Worm (Caenorhabditis elegans): ENCODE data around the gene tag-250.

Gene tag-250

ce11 chrIII:7889036-7889435, 35.7 kb downstream of the tag-250 start:
- TF ChIP-seq hlh-1 (tag; optimal IDR thresholded peaks at IDR 0.05) (no peak), tbx-8 (GFP tag; optimal IDR thresholded peaks at IDR 0.05) (no peak), lin-32 (GFP tag; optimal IDR thresholded peaks at IDR 0.05) (no peak), flh-1 (GFP tag; optimal IDR thresholded peaks at IDR 0.05) (no peak), elt-1 (tag; optimal IDR thresholded peaks at IDR 0.05; ENCODE audit: borderline replicate concordance, insufficient read depth) (no peak), elt-3 (tag; optimal IDR thresholded peaks at IDR 0.05) (no peak), pha-4 (tag; optimal IDR thresholded peaks at IDR 0.05) (no peak), sptf-1 (tag; optimal IDR thresholded peaks at IDR 0.05) (no peak), nhr-28 (tag; optimal IDR thresholded peaks at IDR 0.05) (no peak), drap-1 (GFP tag; optimal IDR thresholded peaks at IDR 0.05) (no peak), mep-1 (tag; optimal IDR thresholded peaks at IDR 0.05) (no peak)

DNA sequence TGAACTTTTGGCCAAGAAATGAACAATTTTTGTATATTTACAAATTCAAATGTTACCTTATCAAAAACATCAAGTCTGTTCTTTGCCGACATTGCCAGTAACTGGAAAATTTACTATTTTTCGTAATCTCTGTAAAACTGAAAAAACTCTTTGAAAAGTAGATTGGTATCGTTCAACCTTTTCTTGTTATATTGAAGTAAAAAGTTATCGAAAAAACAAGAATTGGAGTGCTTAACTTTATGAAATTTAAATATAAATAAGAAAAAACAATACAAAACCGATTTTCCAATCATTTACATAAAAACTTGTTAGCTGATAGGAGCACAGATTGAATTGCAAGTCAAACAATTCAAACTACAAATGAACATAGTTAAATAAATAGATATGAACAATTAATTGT, 39.9 kb downstream of the tag-250 start, which contains the start of gene ZK688.11:
ZK688.11 (minus strand) TSS at position 101 of the 400 bp plus-strand sequence.
- no peak for TF ChIP-seq sptf-1 (tag; optimal IDR thresholded peaks at IDR 0.05)
- TF ChIP-seq drap-1 (GFP tag; optimal IDR thresholded peaks at IDR 0.05) = no peak
- no peak for TF ChIP-seq ceh-39 (tag; optimal IDR thresholded peaks at IDR 0.05)
- TF ChIP-seq blmp-1 (tag; optimal IDR thresholded peaks at IDR 0.05) = no peak
- TF ChIP-seq tbx-8 (GFP tag; optimal IDR thresholded peaks at IDR 0.05) = no peak
- no peak for TF ChIP-seq nhr-237 (tag; optimal IDR thresholded peaks at IDR 0.05)
- no peak for TF ChIP-seq cnd-1 (tag; optimal IDR thresholded peaks at IDR 0.05)

- TF ChIP-seq bed-3 (GFP tag; optimal IDR thresholded peaks at IDR 0.05) = no peak
- TF ChIP-seq mls-2 (tag; optimal IDR thresholded peaks at IDR 0.05) = no peak
- no peak for TF ChIP-seq unc-39 (tag; optimal IDR thresholded peaks at IDR 0.05)
- TF ChIP-seq nhr-2 (tag; optimal IDR thresholded peaks at IDR 0.05) = no peak
- no peak for TF ChIP-seq ham-2 (GFP tag; optimal IDR thresholded peaks at IDR 0.05)
- TF ChIP-seq elt-1 (tag; optimal IDR thresholded peaks at IDR 0.05; ENCODE audit: borderline replicate concordance, insufficient read depth) = no peak
- TF ChIP-seq nhr-28 (tag; optimal IDR thresholded peaks at IDR 0.05) = no peak
- TF ChIP-seq blmp-1 (tag; optimal IDR thresholded peaks at IDR 0.05) = no peak
- TF ChIP-seq ztf-11 (tag; optimal IDR thresholded peaks at IDR 0.05) = no peak
- no peak for TF ChIP-seq mab-5 (tag; optimal IDR thresholded peaks at IDR 0.05)
- no peak for TF ChIP-seq lin-32 (GFP tag; optimal IDR thresholded peaks at IDR 0.05)
- TF ChIP-seq unc-62 (GFP tag; optimal IDR thresholded peaks at IDR 0.05) = no peak
- no peak for TF ChIP-seq cnd-1 (tag; optimal IDR thresholded peaks at IDR 0.05)
Measured at ce11 chrIII:7882900-7883299, 41.8 kb downstream of the tag-250 start, which contains the start of gene ZK688.9. Gene ZK688.9 (minus strand): TSS chrIII:7883000.

- TF ChIP-seq sptf-1 (tag; optimal IDR thresholded peaks at IDR 0.05) = no peak
- TF ChIP-seq unc-120 (tag; optimal IDR thresholded peaks at IDR 0.05; ENCODE audit: poor library complexity, severe bottlenecking) = peak; percentile 57
- peak; percentile 46 for TF ChIP-seq unc-62 (GFP tag; optimal IDR thresholded peaks at IDR 0.05)
- TF ChIP-seq unc-39 (tag; optimal IDR thresholded peaks at IDR 0.05) = no peak
- TF ChIP-seq hlh-1 (tag; optimal IDR thresholded peaks at IDR 0.05) = peak; percentile 75
Measured at ce11 chrIII:7880132-7880715, 44.5 kb downstream of the tag-250 start.

- TF ChIP-seq mls-2 (tag; optimal IDR thresholded peaks at IDR 0.05) (no peak), tbx-8 (GFP tag; optimal IDR thresholded peaks at IDR 0.05) (no peak), zip-8 (tag; optimal IDR thresholded peaks at IDR 0.05) (no peak), flh-1 (GFP tag; optimal IDR thresholded peaks at IDR 0.05) (no peak), elt-3 (tag; optimal IDR thresholded peaks at IDR 0.05) (no peak), ceh-39 (tag; optimal IDR thresholded peaks at IDR 0.05) (no peak), cnd-1 (tag; optimal IDR thresholded peaks at IDR 0.05) (no peak), nhr-12 (tag; optimal IDR thresholded peaks at IDR 0.05) (no peak), hlh-1 (tag; optimal IDR thresholded peaks at IDR 0.05) (no peak), ceh-83 (GFP tag; optimal IDR thresholded peaks at IDR 0.05) (no peak)
Measured at ce11 chrIII:7878852-7879329, 45.8 kb downstream of the tag-250 start, which contains the start of gene sup-18. Gene sup-18 (minus strand): TSS chrIII:7878902.

DNA sequence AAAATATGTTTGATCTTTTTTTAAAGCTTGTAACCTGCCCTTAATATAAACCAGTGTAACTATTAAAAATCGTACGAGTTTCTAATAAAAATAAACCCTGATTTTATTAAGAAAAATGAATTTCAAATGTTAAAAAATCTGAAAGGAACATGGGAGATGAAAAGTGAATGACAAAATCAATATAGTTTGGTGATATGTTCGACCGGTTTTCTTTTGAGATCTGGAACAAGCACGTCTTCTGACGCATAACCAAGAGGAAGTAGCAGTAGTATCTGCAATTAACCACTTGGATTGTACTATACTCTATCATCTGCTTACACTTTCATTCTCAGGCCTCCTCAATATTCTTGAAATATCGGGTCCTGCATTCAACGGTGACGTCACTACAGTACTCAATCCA, 47.6 kb downstream of the tag-250 start:
- no peak for TF ChIP-seq sptf-1 (tag; optimal IDR thresholded peaks at IDR 0.05)
- no peak for TF ChIP-seq zip-8 (tag; optimal IDR thresholded peaks at IDR 0.05)
- no peak for TF ChIP-seq blmp-1 (tag; optimal IDR thresholded peaks at IDR 0.05)
- no peak for TF ChIP-seq mab-5 (tag; optimal IDR thresholded peaks at IDR 0.05)
- no peak for TF ChIP-seq lin-13 (tag; optimal IDR thresholded peaks at IDR 0.05)
- TF ChIP-seq flh-1 (GFP tag; optimal IDR thresholded peaks at IDR 0.05) = no peak
- no peak for TF ChIP-seq nhr-28 (tag; optimal IDR thresholded peaks at IDR 0.05)
- TF ChIP-seq ham-2 (GFP tag; optimal IDR thresholded peaks at IDR 0.05) = no peak
- TF ChIP-seq M03D4.4 (tag; optimal IDR thresholded peaks at IDR 0.05) = no peak
- no peak for TF ChIP-seq nhr-12 (tag; optimal IDR thresholded peaks at IDR 0.05)
- TF ChIP-seq sem-2 (GFP tag; optimal IDR thresholded peaks at IDR 0.05) = no peak
- TF ChIP-seq ceh-83 (GFP tag; optimal IDR thresholded peaks at IDR 0.05) = no peak
- no peak for TF ChIP-seq ceh-43 (GFP tag; optimal IDR thresholded peaks at IDR 0.05)
- no peak for TF ChIP-seq snpc-4 (tag; optimal IDR thresholded peaks at IDR 0.05)
- no peak for TF ChIP-seq mep-1 (tag; optimal IDR thresholded peaks at IDR 0.05)
- no peak for TF ChIP-seq unc-120 (tag; optimal IDR thresholded peaks at IDR 0.05; ENCODE audit: poor library complexity, severe bottlenecking)

Measured in whole organism, mixed stage, embryonic.